Worm (Caenorhabditis elegans) whole organism, L3 larva: Measurements from ENCODE around the gene rpap-3.

ENCODE experiments used
- ZK546.5 ChIP-seq: sonication (generic microtip); optimal IDR thresholded peaks from 2 replicates; lab custom pipeline; 2017; ENCODE audit warnings: missing biosample characterization, missing genetic modification characterization
- aly-2 ChIP-seq: fragments of 150-350 bp; optimal IDR thresholded peaks from 2 replicates; lab custom pipeline; 2014; ENCODE audit warnings: missing biosample characterization, missing genetic modification characterization
- ama-1 ChIP-seq: fragments of 150-350 bp; optimal IDR thresholded peaks from 2 replicates; lab custom pipeline; 2018
- ceh-16 ChIP-seq: sonication (generic microtip); optimal IDR thresholded peaks from 2 replicates; lab custom pipeline; 2017; ENCODE audit warnings: missing biosample characterization, missing genetic modification characterization
- ceh-28 ChIP-seq: fragments of 150-350 bp; optimal IDR thresholded peaks from 2 replicates; lab custom pipeline; 2014; ENCODE audit warnings: missing biosample characterization, missing genetic modification reagents, missing genetic modification characterization
- ceh-82 ChIP-seq: fragments of 150-350 bp; optimal IDR thresholded peaks from 2 replicates; lab custom pipeline; 2014; ENCODE audit warnings: missing biosample characterization, missing genetic modification characterization
- daf-12 ChIP-seq: fragments of 150-350 bp; optimal IDR thresholded peaks from 2 replicates; lab custom pipeline; 2014; ENCODE audit warnings: missing biosample characterization, missing genetic modification reagents, missing genetic modification characterization
- egl-27 ChIP-seq: sonication (generic microtip); optimal IDR thresholded peaks from 4 replicates; lab custom pipeline; 2017; ENCODE audit warnings: missing biosample characterization, missing genetic modification reagents, missing genetic modification characterization
- elt-1 ChIP-seq: fragments of 150-350 bp; optimal IDR thresholded peaks from 2 replicates; lab custom pipeline; 2014; ENCODE audit warnings: missing biosample characterization, missing genetic modification characterization
- elt-3 ChIP-seq, 3 experiments: fragments of 150-350 bp in 1 of 3; sonication (generic microtip) in 2 of 3; optimal IDR thresholded peaks; 2 replicates in 2 of 3; 4 replicates in 1 of 3; lab custom pipeline; 2014 to 2017; ENCODE audit warnings: missing biosample characterization in 3 of 3, missing genetic modification characterization in 3 of 3
- eor-1 ChIP-seq, 2 experiments: fragments of 150-350 bp; optimal IDR thresholded peaks; 2 replicates each; lab custom pipeline; 2014 to 2018; ENCODE audit warnings: missing biosample characterization in 2 of 2, missing genetic modification characterization in 2 of 2
- fkh-2 ChIP-seq: fragments of 150-350 bp; optimal IDR thresholded peaks from 2 replicates; lab custom pipeline; 2014; ENCODE audit warnings: missing biosample characterization, missing genetic modification reagents, missing genetic modification characterization
- fos-1 ChIP-seq: fragments of 150-350 bp; optimal IDR thresholded peaks from 2 replicates; lab custom pipeline; 2014; ENCODE audit warnings: missing biosample characterization, missing genetic modification characterization
- hmg-11 ChIP-seq: sonication (generic microtip); optimal IDR thresholded peaks from 2 replicates; lab custom pipeline; 2016; ENCODE audit warnings: missing genetic modification characterization, missing compliant biosample characterization
- lin-15B ChIP-seq: fragments of 150-350 bp; optimal IDR thresholded peaks from 2 replicates; lab custom pipeline; 2014; ENCODE audit warnings: missing biosample characterization, missing genetic modification characterization
- lin-39 ChIP-seq: fragments of 150-350 bp; optimal IDR thresholded peaks from 2 replicates; lab custom pipeline; 2018; ENCODE audit warnings: missing biosample characterization, missing genetic modification reagents, missing genetic modification characterization
- lsy-12 ChIP-seq: sonication (generic microtip); optimal IDR thresholded peaks from 2 replicates; lab custom pipeline; 2016; ENCODE audit warnings: mild to moderate bottlenecking, missing genetic modification characterization, missing compliant biosample characterization
- mdl-1 ChIP-seq: fragments of 150-350 bp; optimal IDR thresholded peaks from 2 replicates; lab custom pipeline; 2014; ENCODE audit warnings: missing biosample characterization, missing genetic modification characterization
- mml-1 ChIP-seq: fragments of 150-350 bp; sonication (generic microtip); optimal IDR thresholded peaks from 3 replicates; lab custom pipeline; 2014; ENCODE audit warnings: missing biosample characterization, missing genetic modification characterization
- nfya-1 ChIP-seq: sonication (generic microtip); optimal IDR thresholded peaks from 2 replicates; lab custom pipeline; 2017; ENCODE audit warnings: missing genetic modification characterization, mild to moderate bottlenecking, missing compliant biosample characterization, antibody characterized with exemption, moderate library complexity; ENCODE audit not compliant: insufficient read depth
- nhr-12 ChIP-seq: fragments of 150-350 bp; optimal IDR thresholded peaks from 2 replicates; lab custom pipeline; 2014; ENCODE audit warnings: missing biosample characterization, missing genetic modification characterization
- nhr-25 ChIP-seq: sonication (generic microtip); optimal IDR thresholded peaks from 2 replicates; lab custom pipeline; 2017; ENCODE audit warnings: missing biosample characterization, missing genetic modification characterization
- nhr-28 ChIP-seq: fragments of 150-350 bp; optimal IDR thresholded peaks from 2 replicates; lab custom pipeline; 2014; ENCODE audit warnings: missing biosample characterization, missing genetic modification characterization
- nhr-43 ChIP-seq: sonication (generic microtip); optimal IDR thresholded peaks from 2 replicates; lab custom pipeline; 2016; ENCODE audit warnings: mild to moderate bottlenecking, missing genetic modification characterization, missing compliant biosample characterization; ENCODE audit not compliant: poor library complexity, severe bottlenecking
- nhr-67 ChIP-seq: fragments of 150-350 bp; optimal IDR thresholded peaks from 2 replicates; lab custom pipeline; 2014; ENCODE audit warnings: missing biosample characterization, missing genetic modification characterization
- nhr-76 ChIP-seq: fragments of 150-350 bp; sonication (generic microtip); optimal IDR thresholded peaks from 5 replicates; lab custom pipeline; 2014; ENCODE audit warnings: missing biosample characterization, missing genetic modification characterization
- nhr-77 ChIP-seq: fragments of 150-350 bp; optimal IDR thresholded peaks from 2 replicates; lab custom pipeline; 2014; ENCODE audit warnings: missing biosample characterization, missing genetic modification characterization
- sea-2 ChIP-seq: fragments of 150-350 bp; sonication (generic microtip); optimal IDR thresholded peaks from 4 replicates; lab custom pipeline; 2014; ENCODE audit warnings: missing biosample characterization, missing genetic modification reagents, missing genetic modification characterization
- skn-1 ChIP-seq: fragments of 150-350 bp; optimal IDR thresholded peaks from 2 replicates; lab custom pipeline; 2014; ENCODE audit warnings: missing biosample characterization, missing genetic modification characterization
- tbx-2 ChIP-seq: sonication (generic microtip); optimal IDR thresholded peaks from 2 replicates; lab custom pipeline; 2016; ENCODE audit warnings: mild to moderate bottlenecking, missing genetic modification characterization, missing compliant biosample characterization
- zag-1 ChIP-seq: fragments of 150-350 bp; optimal IDR thresholded peaks from 2 replicates; lab custom pipeline; 2014; ENCODE audit warnings: missing biosample characterization, missing genetic modification characterization

rpap-3 gene

DNA sequence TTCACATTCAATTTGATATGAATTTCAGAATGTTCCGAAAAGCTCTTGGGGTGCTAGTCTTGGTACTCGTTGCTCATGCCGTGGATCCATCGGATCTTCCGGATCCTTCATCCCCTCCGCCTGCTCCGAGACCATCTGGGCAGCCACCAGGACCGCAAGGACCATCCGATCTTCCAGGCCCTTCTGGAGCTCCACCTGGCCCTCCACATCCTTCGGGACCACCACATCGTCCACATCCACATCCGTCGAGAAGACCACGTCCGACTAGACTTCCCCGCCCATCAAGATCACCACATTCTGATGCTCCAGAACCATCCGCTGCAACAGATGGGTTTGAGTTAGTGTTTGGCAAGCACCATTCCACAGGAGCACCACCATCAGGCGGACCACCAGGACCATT is 44.1 kb downstream of the rpap-3 start, which contains the start of gene clx-1:
Gene clx-1, plus strand, starts transcription at position 30 of the 400 bp plus-strand sequence.
- TF ChIP-seq mml-1 (no peak), elt-1 (no peak), lin-15B (tag; lab: Kevin White, UChicago) (no peak), lin-39 (tag; lab: Kevin White, UChicago) (no peak), nhr-76 (tag; lab: Kevin White, UChicago) (no peak), daf-12 (tag; lab: Kevin White, UChicago) (no peak), aly-2 (no peak), nfya-1 (no peak), zag-1 (no peak), fos-1 (tag; lab: Kevin White, UChicago) (no peak), hmg-11 (tag; lab: Kevin White, UChicago) (no peak)

DNA sequence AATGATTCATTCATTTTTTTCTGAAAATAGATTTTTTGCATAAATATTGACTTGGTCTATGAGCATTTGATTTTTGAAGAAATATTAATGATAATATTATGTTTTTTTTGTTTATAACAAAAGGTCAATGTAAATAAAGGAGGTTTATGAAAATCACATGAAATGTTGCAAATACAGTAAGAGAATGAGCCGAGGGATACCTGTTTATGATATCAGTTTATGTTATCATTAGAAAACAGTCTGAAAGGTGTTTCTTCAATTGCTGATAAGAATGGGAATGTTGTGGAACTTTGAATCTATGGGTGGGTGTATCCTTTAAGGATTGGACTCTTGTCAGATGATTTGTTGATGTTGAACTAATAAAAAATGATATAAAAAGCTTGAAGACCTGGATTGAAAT is 44.6 kb downstream of the rpap-3 start:
- TF ChIP-seq ZK546.5 (tag; lab: Kevin White, UChicago) (no peak), tbx-2 (tag; lab: Kevin White, UChicago) (no peak), daf-12 (tag; lab: Kevin White, UChicago) (no peak), ceh-28 (tag; lab: Kevin White, UChicago) (no peak), nhr-43 (tag; lab: Kevin White, UChicago) (no peak), mdl-1 (tag; lab: Kevin White, UChicago) (no peak), aly-2 (no peak), lsy-12 (tag; lab: Kevin White, UChicago) (no peak), nhr-77 (tag; lab: Kevin White, UChicago) (no peak), fkh-2 (no peak), eor-1 (tag; optimal IDR thresholded peaks at IDR 0.05; lab: Kevin White, UChicago) (no peak), ceh-16 (no peak), ceh-82 (tag; lab: Kevin White, UChicago) (no peak), elt-1 (no peak), nhr-12 (tag; lab: Kevin White, UChicago) (no peak), ama-1 (lab: Kevin White, UChicago) (no peak), nhr-67 (tag; lab: Kevin White, UChicago) (no peak), nhr-28 (tag; lab: Kevin White, UChicago) (no peak), nhr-76 (tag; lab: Kevin White, UChicago) (no peak)
- TF ChIP-seq, all 47 proteins: peak for 0

DNA sequence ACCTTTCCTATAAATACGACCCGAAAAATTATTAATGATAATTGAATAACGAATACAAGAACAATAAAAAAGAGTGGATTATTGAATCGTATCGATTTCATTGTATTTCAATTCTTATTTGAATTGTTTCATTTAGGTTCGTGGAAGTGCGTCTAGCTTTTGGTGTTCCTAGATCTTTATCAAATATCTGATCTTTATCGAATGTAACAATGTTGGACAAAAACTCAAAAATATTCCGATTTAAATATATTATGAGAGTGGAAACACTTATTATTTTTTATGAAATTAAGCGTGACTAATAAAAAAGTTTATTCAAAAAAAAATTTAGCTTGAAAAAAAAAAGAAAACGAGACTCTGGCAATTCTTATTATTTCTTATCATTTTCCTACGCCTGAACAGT is 46.8 kb downstream of the rpap-3 start, which contains the start of the genes C50F7.9 and C50F7.3:
Gene C50F7.9, minus strand, starts transcription at position 101 of the 400 bp plus-strand sequence.
Gene C50F7.3, plus strand, starts transcription at position 370 of the 400 bp plus-strand sequence.
- TF ChIP-seq sea-2 (no peak), skn-1 (no peak), nhr-25 (tag; lab: Kevin White, UChicago) (no peak), lin-15B (tag; lab: Kevin White, UChicago) (no peak), elt-3 (tag; optimal IDR thresholded peaks at IDR 0.05; lab: Kevin White, UChicago) (no peak)
- TF ChIP-seq, all 47 proteins: peak for 0

DNA sequence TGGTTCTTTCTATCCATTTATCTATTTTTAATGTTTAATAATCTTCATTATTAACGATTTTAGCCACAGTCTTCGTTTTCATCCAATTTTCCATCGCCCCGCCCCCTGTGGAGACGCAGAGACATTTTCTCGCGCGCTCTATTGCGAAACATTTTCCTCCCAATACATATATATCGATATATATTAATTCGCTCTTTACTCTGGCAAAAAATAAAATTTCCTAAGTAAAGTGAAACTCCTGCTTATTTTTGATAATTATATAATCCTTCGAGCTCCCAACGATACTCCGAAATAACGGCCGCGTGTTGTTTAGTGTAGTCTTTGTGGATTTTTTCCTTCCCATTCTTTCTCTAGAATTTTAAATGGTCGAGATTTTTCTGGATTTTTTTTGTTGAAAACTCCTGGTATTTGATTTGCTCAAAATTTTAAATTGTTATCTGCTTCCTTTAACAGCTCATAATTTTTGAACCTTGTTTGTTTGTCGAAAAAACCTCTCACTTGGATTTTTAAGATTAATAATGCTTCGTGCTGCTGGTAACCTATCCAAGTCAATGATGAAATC is 50.3 kb downstream of the rpap-3 start, which contains the start of gene sucg-1:
Gene sucg-1, plus strand, starts transcription at position 512 of the 562 bp plus-strand sequence.
- peak; percentile 14 for TF ChIP-seq lin-15B (tag; lab: Kevin White, UChicago)
- TF ChIP-seq egl-27 (tag; lab: Kevin White, UChicago) = no peak
